Fruit fly (Drosophila melanogaster): ENCODE data around the gene wgn.
A peak's percentile ranks its signal among the peaks of the same experiment; 100 is the strongest.

Gene wgn

DNA sequence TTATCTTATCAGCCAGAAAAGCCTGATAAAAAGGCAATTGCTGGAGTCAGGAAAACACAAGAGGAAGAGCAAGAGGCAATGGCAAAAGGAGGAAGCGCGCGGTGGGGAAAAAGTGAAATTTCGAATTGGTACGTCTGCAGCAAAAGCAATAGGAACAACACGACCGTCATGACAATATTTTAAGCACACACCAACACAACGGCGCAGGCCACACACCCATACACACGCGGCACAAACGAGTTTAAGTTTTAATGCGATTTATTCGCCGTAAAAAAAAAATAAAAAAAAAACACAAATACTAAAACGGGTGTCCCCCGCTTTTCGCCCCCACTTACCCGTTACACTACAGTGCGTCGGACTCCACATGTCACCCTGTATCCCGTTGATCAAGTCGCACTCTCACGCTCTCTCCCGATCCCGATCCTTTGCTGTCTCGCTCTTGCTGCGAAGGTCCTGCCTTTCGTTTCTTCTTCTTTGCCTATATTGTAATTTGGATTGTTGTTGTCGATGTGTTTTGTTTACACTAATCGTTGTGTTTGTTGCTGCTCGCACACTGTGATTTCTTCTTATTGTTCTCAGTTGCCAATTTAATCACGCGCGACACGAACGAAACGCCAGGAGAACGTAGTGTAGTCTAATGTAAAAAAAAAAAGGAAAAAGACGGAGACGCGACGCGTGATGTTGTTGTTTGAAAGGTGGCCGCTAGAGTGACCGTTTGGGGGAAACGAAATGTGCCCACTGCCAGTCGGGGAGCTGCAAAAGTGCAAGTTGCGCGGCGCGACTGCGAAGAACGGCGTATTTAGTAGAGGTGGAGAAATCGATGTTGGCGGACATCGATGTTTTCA, 12.4 kb upstream of the wgn start, which contains the start of gene Rip11 (continued):
- TF ChIP-seq GATAe (GFP tag; conservative IDR thresholded peaks at IDR 0.05) (peak; percentile 74; the same call in 1 of the 2 replicates), NK7.1 (GFP tag; optimal IDR thresholded peaks at IDR 0.05) (peak; percentile 51), CG3838 (GFP tag; optimal IDR thresholded peaks at IDR 0.05) (no peak), Hr39 (optimal IDR thresholded peaks at IDR 0.05) (no peak), gt (GFP tag; IDR thresholded peaks at IDR 0.05) (no peak), CG3163 (GFP tag; optimal IDR thresholded peaks at IDR 0.05) (peak; percentile 8), row (GFP tag; IDR thresholded peaks at IDR 0.05) (peak; percentile 34), CG14014 (GFP tag; IDR thresholded peaks at IDR 0.05) (peak; percentile 62), CG9215 (GFP tag; IDR thresholded peaks at IDR 0.05) (no peak), CG13894 (tag; optimal IDR thresholded peaks at IDR 0.05) (no peak), CG3065 (GFP tag; optimal IDR thresholded peaks at IDR 0.05) (no peak), aop (GFP tag; IDR thresholded peaks at IDR 0.05) (no peak), da (GFP tag; optimal IDR thresholded peaks at IDR 0.05) (no peak), CG15269 (tag; optimal IDR thresholded peaks at IDR 0.05) (peak; percentile 37), CG11696 (GFP tag; IDR thresholded peaks at IDR 0.05) (no peak), Dp (GFP tag; optimal IDR thresholded peaks at IDR 0.05) (no peak), B-H2 (GFP tag; optimal IDR thresholded peaks at IDR 0.05) (no peak), fd96Cb (tag; optimal IDR thresholded peaks at IDR 0.05) (no peak), jigr1 (GFP tag; IDR thresholded peaks at IDR 0.05) (no peak), CG16815 (GFP tag; optimal IDR thresholded peaks at IDR 0.05) (no peak), tup (GFP tag; optimal IDR thresholded peaks at IDR 0.05) (no peak), CG9817 (tag; optimal IDR thresholded peaks at IDR 0.05) (no peak), Bdp1 (GFP tag; optimal IDR thresholded peaks at IDR 0.05) (no peak), shn (GFP tag; optimal IDR thresholded peaks at IDR 0.05) (no peak), E2f1 (GFP tag; IDR thresholded peaks at IDR 0.05) (no peak), eyg (GFP tag; optimal IDR thresholded peaks at IDR 0.05) (no peak), CG9437 (GFP tag; optimal IDR thresholded peaks at IDR 0.05) (no peak), crol (GFP tag; IDR thresholded peaks at IDR 0.05) (peak; percentile 85), ap (GFP tag; IDR thresholded peaks at IDR 0.05) (no peak), run (tag; optimal IDR thresholded peaks at IDR 0.05) (no peak), Chrac-16 (GFP tag; optimal IDR thresholded peaks at IDR 0.05) (no peak), CG1603 (tag; optimal IDR thresholded peaks at IDR 0.05) (no peak), ro (GFP tag; IDR thresholded peaks at IDR 0.05) (no peak), Dbx (GFP tag; IDR thresholded peaks at IDR 0.05) (peak; percentile 24; the same call in 2 of the 3 replicates), Opbp (GFP tag; IDR thresholded peaks at IDR 0.05; ENCODE audit: partially characterized antibody) (peak; percentile 57; the same call in 2 of the 3 replicates), gro (GFP tag; optimal IDR thresholded peaks at IDR 0.05) (peak; percentile 7), ken (GFP tag; IDR thresholded peaks at IDR 0.05) (0 out of 3 replicates have a peak, but pooled peaks have one; percentile 4), Gsc (GFP tag; IDR thresholded peaks at IDR 0.05) (no peak), CG2129 (GFP tag; IDR thresholded peaks at IDR 0.05; ENCODE audit: partially characterized antibody) (no peak; the same call in 1 of the 2 replicates), luna (GFP tag; optimal IDR thresholded peaks at IDR 0.05) (no peak), Mad (GFP tag; optimal IDR thresholded peaks at IDR 0.05) (no peak), pnt (GFP tag; optimal IDR thresholded peaks at IDR 0.05) (no peak), HLHmδ (GFP tag; optimal IDR thresholded peaks at IDR 0.05) (peak; percentile 24), CG17359 (tag; optimal IDR thresholded peaks at IDR 0.05) (peak; percentile 47), CG8281 (tag; optimal IDR thresholded peaks at IDR 0.05) (no peak), MBD-R2 (GFP tag; IDR thresholded peaks at IDR 0.05) (peak; percentile 15), CG5245 (GFP tag; optimal IDR thresholded peaks at IDR 0.05) (peak; percentile 44), crp (GFP tag; optimal IDR thresholded peaks at IDR 0.05) (no peak), dysf (GFP tag; IDR thresholded peaks at IDR 0.05) (no peak), gsb-n (tag; optimal IDR thresholded peaks at IDR 0.05) (no peak)
